Worm (Caenorhabditis elegans) whole organism, L2 larva: ENCODE measurements around the gene sre-36.

Source experiments
- C34F6.9 ChIP-seq: fragments of 150-350 bp; optimal IDR thresholded peaks from 2 replicates; lab custom pipeline; 2014; ENCODE audit warnings: missing biosample characterization, missing genetic modification characterization
- F13H6.1 ChIP-seq: sonication (generic microtip); optimal IDR thresholded peaks from 2 replicates; lab custom pipeline; 2016; ENCODE audit warnings: missing genetic modification characterization, missing compliant biosample characterization
- R02D3.7 ChIP-seq: fragments of 150-350 bp; optimal IDR thresholded peaks from 2 replicates; lab custom pipeline; 2014; ENCODE audit warnings: missing biosample characterization, missing genetic modification characterization
- Y55F3AM.14 ChIP-seq: fragments of 200-800 bp; sonication (Bioruptor generic); optimal IDR thresholded peaks from 2 replicates; lab custom pipeline; 2018; ENCODE audit warnings: mild to moderate bottlenecking, missing genetic modification characterization, missing compliant biosample characterization
- ZK546.5 ChIP-seq: sonication (generic microtip); optimal IDR thresholded peaks from 2 replicates; lab custom pipeline; 2017; ENCODE audit warnings: missing biosample characterization, missing genetic modification characterization
- alr-1 ChIP-seq: fragments of 150-350 bp; optimal IDR thresholded peaks from 2 replicates; lab custom pipeline; 2014; ENCODE audit warnings: missing biosample characterization, missing genetic modification characterization
- blmp-1 ChIP-seq: sonication (generic microtip); optimal IDR thresholded peaks from 2 replicates; lab custom pipeline; 2017; ENCODE audit warnings: missing genetic modification characterization, mild to moderate bottlenecking, missing compliant biosample characterization, antibody characterized with exemption, moderate library complexity; ENCODE audit not compliant: insufficient read depth
- ceh-16 ChIP-seq: fragments of 150-350 bp; optimal IDR thresholded peaks from 2 replicates; lab custom pipeline; 2014; ENCODE audit warnings: missing biosample characterization, missing genetic modification characterization
- crh-2 ChIP-seq: sonication (generic microtip); optimal IDR thresholded peaks from 2 replicates; lab custom pipeline; 2017; ENCODE audit warnings: missing biosample characterization, missing genetic modification characterization
- egl-27 ChIP-seq: sonication (generic microtip); optimal IDR thresholded peaks from 3 replicates; lab custom pipeline; 2017; ENCODE audit warnings: missing biosample characterization, missing genetic modification reagents, missing genetic modification characterization
- elt-1 ChIP-seq: fragments of 150-350 bp; optimal IDR thresholded peaks from 2 replicates; lab custom pipeline; 2014; ENCODE audit warnings: missing biosample characterization, missing genetic modification characterization
- elt-3 ChIP-seq: sonication (generic microtip); optimal IDR thresholded peaks from 2 replicates; lab custom pipeline; 2017; ENCODE audit warnings: missing biosample characterization, missing genetic modification characterization
- fos-1 ChIP-seq: fragments of 150-350 bp; optimal IDR thresholded peaks from 2 replicates; lab custom pipeline; 2014; ENCODE audit warnings: missing biosample characterization, missing genetic modification characterization
- gmeb-1 ChIP-seq: fragments of 150-350 bp; optimal IDR thresholded peaks from 2 replicates; lab custom pipeline; 2014; ENCODE audit warnings: missing biosample characterization, missing genetic modification characterization
- lin-11 ChIP-seq: fragments of 150-350 bp; sonication (generic microtip); optimal IDR thresholded peaks from 2 replicates; lab custom pipeline; 2014; ENCODE audit warnings: missing biosample characterization, missing genetic modification characterization, inconsistent platforms, mixed read lengths
- lin-13 ChIP-seq: fragments of 150-350 bp; optimal IDR thresholded peaks from 2 replicates; lab custom pipeline; 2014; ENCODE audit warnings: missing biosample characterization, missing genetic modification reagents, missing genetic modification characterization
- lsy-2 ChIP-seq, 2 experiments: fragments of 150-350 bp in 1 of 2; sonication (generic microtip) in 1 of 2; optimal IDR thresholded peaks; 2 replicates each; lab custom pipeline; 2014 to 2017; ENCODE audit warnings: missing biosample characterization in 2 of 2, missing genetic modification characterization in 2 of 2
- mab-5 ChIP-seq: fragments of 150-350 bp; optimal IDR thresholded peaks from 2 replicates; lab custom pipeline; 2014; ENCODE audit warnings: missing biosample characterization, missing genetic modification characterization
- mbf-1 ChIP-seq: sonication (generic microtip); optimal IDR thresholded peaks from 2 replicates; lab custom pipeline; 2017; ENCODE audit warnings: missing biosample characterization, missing genetic modification characterization
- mdl-1 ChIP-seq, 2 experiments: fragments of 150-350 bp in 1 of 2; sonication (generic microtip) in 1 of 2; optimal IDR thresholded peaks; 2 replicates each; lab custom pipeline; 2017; ENCODE audit warnings: missing biosample characterization in 2 of 2, missing genetic modification characterization in 2 of 2
- nhr-10 ChIP-seq: sonication (generic microtip); optimal IDR thresholded peaks from 2 replicates; lab custom pipeline; 2017; ENCODE audit warnings: missing biosample characterization, missing genetic modification characterization
- nhr-12 ChIP-seq: fragments of 150-350 bp; optimal IDR thresholded peaks from 2 replicates; lab custom pipeline; 2014; ENCODE audit warnings: missing biosample characterization, missing genetic modification characterization
- nhr-129 ChIP-seq: fragments of 150-350 bp; optimal IDR thresholded peaks from 2 replicates; lab custom pipeline; 2014; ENCODE audit warnings: missing biosample characterization, missing genetic modification characterization
- nhr-21 ChIP-seq: fragments of 150-350 bp; optimal IDR thresholded peaks from 2 replicates; lab custom pipeline; 2014; ENCODE audit warnings: missing biosample characterization, missing genetic modification characterization
- nhr-237 ChIP-seq: fragments of 150-350 bp; optimal IDR thresholded peaks from 2 replicates; lab custom pipeline; 2014; ENCODE audit warnings: missing biosample characterization, missing genetic modification characterization
- nhr-6 ChIP-seq: fragments of 150-350 bp; optimal IDR thresholded peaks from 2 replicates; lab custom pipeline; 2014; ENCODE audit warnings: missing biosample characterization, missing genetic modification characterization
- peb-1 ChIP-seq: fragments of 150-350 bp; optimal IDR thresholded peaks from 2 replicates; lab custom pipeline; 2014; ENCODE audit warnings: missing biosample characterization, missing genetic modification characterization
- sem-4 ChIP-seq: fragments of 150-350 bp; optimal IDR thresholded peaks from 2 replicates; lab custom pipeline; 2014; ENCODE audit warnings: missing biosample characterization, missing genetic modification reagents, missing genetic modification characterization
- sma-3 ChIP-seq: sonication (generic microtip); optimal IDR thresholded peaks from 2 replicates; lab custom pipeline; 2016; ENCODE audit warnings: missing genetic modification reagents, missing genetic modification characterization, missing compliant biosample characterization
- sma-9 ChIP-seq, 2 experiments: fragments of 150-350 bp in 1 of 2; sonication (generic microtip) in 1 of 2; optimal IDR thresholded peaks; 2 replicates each; lab custom pipeline; 2014 to 2016; ENCODE audit warnings: missing genetic modification characterization in 2 of 2, mild to moderate bottlenecking in 1 of 2, missing biosample characterization in 1 of 2, missing compliant biosample characterization in 1 of 2, missing genetic modification reagents in 1 of 2, moderate library complexity in 1 of 2
- unc-39 ChIP-seq: fragments of 150-350 bp; optimal IDR thresholded peaks from 2 replicates; lab custom pipeline; 2014; ENCODE audit warnings: missing biosample characterization, missing genetic modification characterization
- unc-55 ChIP-seq: fragments of 150-350 bp; sonication (generic microtip); optimal IDR thresholded peaks from 3 replicates; lab custom pipeline; 2014; ENCODE audit warnings: missing biosample characterization, missing genetic modification reagents, missing genetic modification characterization
- unc-62 ChIP-seq: fragments of 150-350 bp; optimal IDR thresholded peaks from 2 replicates; lab custom pipeline; 2014; ENCODE audit warnings: missing biosample characterization, missing genetic modification reagents, missing genetic modification characterization
- zag-1 ChIP-seq: fragments of 150-350 bp; optimal IDR thresholded peaks from 2 replicates; lab custom pipeline; 2014; ENCODE audit warnings: missing biosample characterization, missing genetic modification characterization
- ztf-1 ChIP-seq: fragments of 200-800 bp; sonication (Bioruptor generic); conservative IDR thresholded peaks from 2 replicates; pipeline ENCODE4 v1.3.6; 2022; ENCODE audit warnings: missing genetic modification characterization, missing compliant biosample characterization
- ztf-11 ChIP-seq: sonication (generic microtip); optimal IDR thresholded peaks from 2 replicates; lab custom pipeline; 2017; ENCODE audit warnings: missing biosample characterization, missing genetic modification characterization
- ztf-4 ChIP-seq: fragments of 150-350 bp; optimal IDR thresholded peaks from 2 replicates; lab custom pipeline; 2014; ENCODE audit warnings: missing biosample characterization, missing genetic modification characterization

sre-36 gene

DNA sequence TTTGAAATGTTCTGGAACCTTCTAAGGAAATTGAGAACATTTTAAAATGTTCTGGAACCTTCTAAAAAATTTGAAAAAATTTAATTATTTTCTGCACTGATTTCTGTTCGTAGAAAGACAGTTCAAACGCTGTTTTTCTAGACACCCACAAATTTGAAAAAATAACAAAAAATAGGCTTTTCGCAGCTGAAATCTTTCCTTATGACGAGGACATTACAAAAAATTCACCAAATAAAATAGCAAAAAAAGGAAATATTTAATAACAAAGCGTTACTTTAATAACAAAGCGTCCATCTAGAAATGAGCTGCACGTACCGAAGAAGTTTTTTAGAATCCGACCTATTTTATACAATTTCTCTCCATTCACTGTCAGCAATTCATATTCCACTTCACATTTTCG lies 44.1 kb downstream of the sre-36 start, which contains the start of gene srh-141:
Gene srh-141, plus strand, starts transcription at position 301 of the 400 bp plus-strand sequence.
- no peak for TF ChIP-seq nhr-237 (tag; lab: Kevin White, UChicago)
- TF ChIP-seq ceh-16 (tag; lab: Kevin White, UChicago) = no peak
- no peak for TF ChIP-seq unc-62
- TF ChIP-seq zag-1 (tag; lab: Kevin White, UChicago) = no peak
- TF ChIP-seq fos-1 = no peak

DNA sequence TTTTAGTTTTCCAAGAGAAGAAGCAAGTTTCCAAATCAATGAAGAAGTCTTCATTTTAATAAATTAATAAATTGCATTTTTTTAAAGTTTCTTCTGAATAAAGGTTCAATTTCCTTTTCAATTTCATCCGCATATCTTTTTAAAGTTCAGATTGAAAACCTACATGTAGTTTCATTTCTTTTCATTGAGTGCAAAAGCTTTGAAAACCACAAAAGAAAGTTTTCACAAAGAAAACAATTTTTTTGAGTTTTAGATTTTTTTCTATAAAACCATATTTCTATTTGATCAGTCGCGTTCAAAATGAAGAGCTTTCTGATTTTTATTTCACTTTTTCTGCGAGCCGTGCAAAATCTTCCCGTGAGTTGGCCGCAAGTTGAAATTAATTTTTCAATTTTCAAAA lies 46.2 kb downstream of the sre-36 start, which contains the start of gene T08G3.6:
Gene T08G3.6, plus strand, starts transcription at position 301 of the 400 bp plus-strand sequence.
- no peak for TF ChIP-seq mdl-1 (tag; optimal IDR thresholded peaks at IDR 0.05; lab: Kevin White, UChicago)
- no peak for TF ChIP-seq sem-4 (tag; lab: Kevin White, UChicago)
- no peak for TF ChIP-seq alr-1 (tag; lab: Kevin White, UChicago)
- TF ChIP-seq egl-27 (tag; lab: Kevin White, UChicago) = no peak
- TF ChIP-seq nhr-12 (tag; lab: Kevin White, UChicago) = no peak
- no peak for TF ChIP-seq unc-62
- TF ChIP-seq nhr-10 (tag; lab: Kevin White, UChicago) = no peak
- TF ChIP-seq F13H6.1 (tag; lab: Kevin White, UChicago) = no peak
- TF ChIP-seq zag-1 (tag; lab: Kevin White, UChicago) = no peak
- no peak for TF ChIP-seq ztf-1 (GFP tag; lab: Robert Waterston, UW)
- no peak for TF ChIP-seq nhr-129 (tag; lab: Kevin White, UChicago)
- no peak for TF ChIP-seq lsy-2 (tag; optimal IDR thresholded peaks at IDR 0.05; lab: Kevin White, UChicago)
- TF ChIP-seq mbf-1 (tag; lab: Kevin White, UChicago) = no peak
- no peak for TF ChIP-seq nhr-6 (tag; lab: Kevin White, UChicago)
- no peak for TF ChIP-seq elt-3
- TF ChIP-seq mab-5 (tag; lab: Kevin White, UChicago) = no peak
- no peak for TF ChIP-seq peb-1

DNA sequence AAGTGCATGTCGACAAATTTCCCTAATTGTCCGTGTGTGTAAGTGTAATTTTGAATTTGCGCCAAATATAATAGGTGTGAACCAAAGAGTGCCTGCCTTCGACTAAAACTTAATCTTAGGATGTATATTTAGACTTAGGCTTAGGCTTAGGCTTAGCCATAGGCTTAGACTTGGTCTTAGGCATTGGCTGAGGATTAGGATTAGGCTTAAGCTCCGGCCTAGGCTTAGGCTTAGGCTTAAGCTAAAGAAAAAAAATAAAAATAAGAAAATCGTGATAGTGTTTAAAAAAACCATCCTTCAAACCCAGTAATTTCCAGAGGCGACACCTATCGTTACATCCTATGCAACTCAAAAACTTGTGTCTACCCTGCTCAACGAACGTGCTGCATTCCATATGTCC lies 46.7 kb downstream of the sre-36 start:
- TF ChIP-seq nhr-10 (tag; lab: Kevin White, UChicago) = no peak
- no peak for TF ChIP-seq ZK546.5
- TF ChIP-seq F13H6.1 (tag; lab: Kevin White, UChicago) = no peak
- TF ChIP-seq ztf-1 (GFP tag; lab: Robert Waterston, UW) = no peak
- no peak for TF ChIP-seq crh-2 (tag; lab: Kevin White, UChicago)
- no peak for TF ChIP-seq sma-3 (GFP tag; lab: Kevin White, UChicago)
- TF ChIP-seq sma-9 (GFP tag; optimal IDR thresholded peaks at IDR 0.05; lab: Kevin White, UChicago) = no peak
- no peak for TF ChIP-seq sma-9 (tag; optimal IDR thresholded peaks at IDR 0.05; lab: Kevin White, UChicago)
- TF ChIP-seq lin-11 (tag; lab: Kevin White, UChicago) = no peak
- no peak for TF ChIP-seq mdl-1 (tag; optimal IDR thresholded peaks at IDR 0.05; lab: Kevin White, UChicago)
- TF ChIP-seq blmp-1 (tag; lab: Kevin White, UChicago) = no peak
- no peak for TF ChIP-seq ztf-11 (tag; lab: Kevin White, UChicago)
- no peak for TF ChIP-seq zag-1 (tag; lab: Kevin White, UChicago)
- no peak for TF ChIP-seq ztf-4 (tag; lab: Kevin White, UChicago)
- TF ChIP-seq gmeb-1 (tag; lab: Kevin White, UChicago) = no peak
- TF ChIP-seq Y55F3AM.14 (GFP tag; lab: Kevin White, UChicago) = no peak

DNA sequence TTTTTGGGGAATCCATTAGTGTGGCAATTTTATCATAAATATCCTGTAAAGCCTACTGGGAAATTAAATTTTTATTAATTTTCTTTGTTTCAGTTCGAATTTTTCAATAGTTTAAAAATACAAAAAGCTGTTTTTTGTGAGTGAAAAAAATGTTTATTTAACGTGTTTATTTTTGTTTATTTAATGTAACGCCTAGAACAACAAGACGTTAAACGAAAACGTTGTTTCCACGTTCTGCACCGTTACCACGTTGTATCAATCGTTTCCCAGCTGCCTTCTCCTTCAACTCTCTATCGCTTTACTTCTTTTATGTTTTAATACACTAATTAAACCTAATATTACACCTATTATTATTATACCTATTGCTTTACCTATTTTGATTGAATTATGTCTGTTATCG lies 48.2 kb downstream of the sre-36 start, which contains the start of gene T08G3.13:
Gene T08G3.13, plus strand, starts transcription at position 301 of the 400 bp plus-strand sequence.
- no peak for TF ChIP-seq zag-1 (tag; lab: Kevin White, UChicago)
- no peak for TF ChIP-seq alr-1 (tag; lab: Kevin White, UChicago)
- no peak for TF ChIP-seq elt-3
- TF ChIP-seq unc-39 (tag; lab: Kevin White, UChicago) = no peak
- TF ChIP-seq nhr-6 (tag; lab: Kevin White, UChicago) = no peak
- TF ChIP-seq lin-13 = no peak
- no peak for TF ChIP-seq egl-27 (tag; lab: Kevin White, UChicago)
- no peak for TF ChIP-seq C34F6.9 (tag; lab: Kevin White, UChicago)
- no peak for TF ChIP-seq mbf-1 (tag; lab: Kevin White, UChicago)
- no peak for TF ChIP-seq unc-55
- no peak for TF ChIP-seq nhr-21
- TF ChIP-seq nhr-12 (tag; lab: Kevin White, UChicago) = no peak
- TF ChIP-seq crh-2 (tag; lab: Kevin White, UChicago) = no peak
- no peak for TF ChIP-seq R02D3.7 (tag; lab: Kevin White, UChicago)
- TF ChIP-seq gmeb-1 (tag; lab: Kevin White, UChicago) = no peak
- TF ChIP-seq ZK546.5 = no peak
- no peak for TF ChIP-seq ztf-1 (GFP tag; lab: Robert Waterston, UW)
- TF ChIP-seq elt-1 = no peak
